Fruit fly (Drosophila melanogaster) whole organism, prepupa: Measurements from ENCODE around the gene Chrac-14.

Experiments used
- Blimp-1 ChIP-seq: fragments of 200-800 bp; sonication (Bioruptor generic); optimal IDR thresholded peaks from 3 replicates; lab custom pipeline; 2017; ENCODE audit warnings: missing biosample characterization, missing genetic modification characterization, mild to moderate bottlenecking, moderate library complexity, missing genetic modification reagents
- CG10631 ChIP-seq: fragments of 200-800 bp; sonication (Bioruptor generic); optimal IDR thresholded peaks from 2 replicates; lab custom pipeline; 2016; ENCODE audit warnings: missing biosample characterization, missing genetic modification characterization
- CG10669 ChIP-seq: fragments of 200-800 bp; sonication (Bioruptor generic); optimal IDR thresholded peaks from 3 replicates; lab custom pipeline; 2018; ENCODE audit warnings: missing biosample characterization, mild to moderate bottlenecking, missing genetic modification characterization, moderate library complexity
- CG11294 ChIP-seq: fragments of 200-800 bp; sonication (Bioruptor generic); IDR thresholded peaks from 2 replicates; pipeline ENCODE4 v1.3.6; 2022; ENCODE audit warnings: missing biosample characterization, missing genetic modification characterization
- CG11762 ChIP-seq: fragments of 200-800 bp; sonication (Bioruptor generic); optimal IDR thresholded peaks from 3 replicates; lab custom pipeline; 2016; ENCODE audit warnings: missing biosample characterization, missing genetic modification characterization; ENCODE audit not compliant: insufficient read depth
- CG11902 ChIP-seq: fragments of 200-800 bp; sonication (Bioruptor generic); optimal IDR thresholded peaks from 3 replicates; lab custom pipeline; 2016; ENCODE audit warnings: missing biosample characterization, missing genetic modification characterization
- CG15336 ChIP-seq: fragments of 200-800 bp; sonication (Bioruptor generic); IDR thresholded peaks from 2 replicates; pipeline ENCODE4 v1.3.6; 2022; ENCODE audit warnings: missing biosample characterization, missing genetic modification characterization
- CG1621 ChIP-seq: fragments of 200-800 bp; sonication (Bioruptor generic); optimal IDR thresholded peaks from 3 replicates; lab custom pipeline; 2018; ENCODE audit warnings: missing biosample characterization, mild to moderate bottlenecking, missing genetic modification characterization
- CG16779 ChIP-seq: fragments of 200-800 bp; sonication (Bioruptor generic); optimal IDR thresholded peaks from 3 replicates; lab custom pipeline; 2017; ENCODE audit warnings: missing biosample characterization, mild to moderate bottlenecking, missing genetic modification characterization
- CG3032 ChIP-seq: fragments of 200-800 bp; optimal IDR thresholded peaks from 2 replicates; lab custom pipeline; 2019; ENCODE audit warnings: missing biosample characterization, mild to moderate bottlenecking, missing genetic modification characterization, moderate library complexity
- CG31627 ChIP-seq: fragments of 200-800 bp; sonication (Bioruptor generic); optimal IDR thresholded peaks from 3 replicates; lab custom pipeline; 2016; ENCODE audit warnings: missing biosample characterization, missing genetic modification characterization
- CG34406 ChIP-seq: fragments of 200-800 bp; sonication (Bioruptor generic); optimal IDR thresholded peaks from 3 replicates; lab custom pipeline; 2016; ENCODE audit warnings: missing biosample characterization, missing genetic modification characterization
- CG3919 ChIP-seq: fragments of 200-800 bp; sonication (Bioruptor generic); optimal IDR thresholded peaks from 3 replicates; lab custom pipeline; 2016; ENCODE audit warnings: missing biosample characterization, missing genetic modification characterization
- CG6163 ChIP-seq: fragments of 200-800 bp; sonication (Bioruptor generic); IDR thresholded peaks from 3 replicates; pipeline ENCODE4 v1.3.6; 2022; ENCODE audit warnings: missing biosample characterization, missing genetic modification characterization
- CG6276 ChIP-seq: fragments of 200-800 bp; sonication (Bioruptor generic); optimal IDR thresholded peaks from 2 replicates; lab custom pipeline; 2017; ENCODE audit warnings: missing biosample characterization, mild to moderate bottlenecking, missing genetic modification characterization
- CG6808 ChIP-seq: fragments of 200-800 bp; sonication (Bioruptor generic); optimal IDR thresholded peaks from 3 replicates; lab custom pipeline; 2017; ENCODE audit warnings: missing biosample characterization, missing genetic modification characterization, mild to moderate bottlenecking, moderate library complexity, missing genetic modification reagents
- CG6854 ChIP-seq: fragments of 200-800 bp; sonication (Bioruptor generic); optimal IDR thresholded peaks from 2 replicates; lab custom pipeline; 2017; ENCODE audit warnings: missing biosample characterization, mild to moderate bottlenecking, missing genetic modification characterization
- CG7368 ChIP-seq: fragments of 200-800 bp; sonication (Bioruptor generic); optimal IDR thresholded peaks from 3 replicates; lab custom pipeline; 2016; ENCODE audit warnings: missing biosample characterization, missing genetic modification characterization
- CG8119 ChIP-seq: fragments of 200-800 bp; sonication (Bioruptor generic); IDR thresholded peaks from 3 replicates; pipeline ENCODE4 v1.3.6; 2022; ENCODE audit warnings: missing biosample characterization, missing genetic modification characterization
- CG8319 ChIP-seq: fragments of 200-800 bp; sonication (Bioruptor generic); optimal IDR thresholded peaks from 3 replicates; lab custom pipeline; 2016; ENCODE audit warnings: missing biosample characterization, missing genetic modification characterization
- CG8632 ChIP-seq: fragments of 200-800 bp; sonication (Bioruptor generic); optimal IDR thresholded peaks from 3 replicates; lab custom pipeline; 2016; ENCODE audit warnings: missing biosample characterization, missing genetic modification characterization
- Eip78C ChIP-seq: fragments of 200-800 bp; sonication (Bioruptor generic); peaks from one replicate; lab custom pipeline; 2016; ENCODE audit warnings: missing biosample characterization, missing genetic modification characterization
- Eip93F ChIP-seq: fragments of 200-800 bp; sonication (Bioruptor generic); optimal IDR thresholded peaks from 2 replicates; lab custom pipeline; 2016; ENCODE audit warnings: missing biosample characterization, mild to moderate bottlenecking, missing genetic modification characterization
- Ets21C ChIP-seq: fragments of 200-800 bp; sonication (Bioruptor generic); optimal IDR thresholded peaks from 3 replicates; lab custom pipeline; 2016; ENCODE audit warnings: missing biosample characterization, missing genetic modification characterization
- Ets96B ChIP-seq: fragments of 200-800 bp; optimal IDR thresholded peaks from 2 replicates; lab custom pipeline; 2019; ENCODE audit warnings: missing biosample characterization, mild to moderate bottlenecking, missing genetic modification characterization, moderate library complexity
- Gug ChIP-seq: fragments of 200-800 bp; sonication (Bioruptor generic); IDR thresholded peaks from 2 replicates; pipeline ENCODE4 v1.3.6; 2022; ENCODE audit warnings: missing biosample characterization, missing genetic modification characterization
- Hr38 ChIP-seq: sonication (Bioruptor generic); optimal IDR thresholded peaks from 2 replicates; lab custom pipeline; 2016; ENCODE audit warnings: missing biosample characterization, missing genetic modification characterization
- Hr39 ChIP-seq: fragments of 200-800 bp; sonication (Bioruptor generic); optimal IDR thresholded peaks from 2 replicates; lab custom pipeline; 2016; ENCODE audit warnings: missing biosample characterization, missing genetic modification characterization
- Hr4 ChIP-seq: fragments of 200-800 bp; sonication (Bioruptor generic); optimal IDR thresholded peaks from 3 replicates; lab custom pipeline; 2016; ENCODE audit warnings: missing biosample characterization, missing genetic modification characterization
- Lpt ChIP-seq: fragments of 200-800 bp; sonication (Bioruptor generic); optimal IDR thresholded peaks from 3 replicates; lab custom pipeline; 2016; ENCODE audit warnings: missing biosample characterization, missing genetic modification characterization
- OdsH ChIP-seq: fragments of 200-800 bp; sonication (Bioruptor generic); optimal IDR thresholded peaks from 3 replicates; lab custom pipeline; 2016; ENCODE audit warnings: missing biosample characterization, missing genetic modification characterization
- Smox ChIP-seq: fragments of 200-800 bp; sonication (Bioruptor generic); optimal IDR thresholded peaks from 3 replicates; lab custom pipeline; 2016; ENCODE audit warnings: missing biosample characterization, missing genetic modification characterization
- Sox102F ChIP-seq: fragments of 200-800 bp; sonication (Bioruptor generic); optimal IDR thresholded peaks from 2 replicates; lab custom pipeline; 2016; ENCODE audit warnings: missing biosample characterization, mild to moderate bottlenecking, missing genetic modification characterization
- Sox15 ChIP-seq: fragments of 200-800 bp; sonication (Bioruptor generic); optimal IDR thresholded peaks from 3 replicates; lab custom pipeline; 2016; ENCODE audit warnings: missing biosample characterization, missing genetic modification characterization
- achi ChIP-seq: fragments of 200-800 bp; sonication (Bioruptor generic); optimal IDR thresholded peaks from 3 replicates; lab custom pipeline; 2016; ENCODE audit warnings: missing biosample characterization, missing genetic modification characterization
- acj6 ChIP-seq: fragments of 200-800 bp; sonication (Bioruptor generic); optimal IDR thresholded peaks from 3 replicates; lab custom pipeline; 2016; ENCODE audit warnings: missing biosample characterization, missing genetic modification characterization
- cyc ChIP-seq: fragments of 200-800 bp; sonication (Bioruptor generic); optimal IDR thresholded peaks from 3 replicates; lab custom pipeline; 2016; ENCODE audit warnings: missing biosample characterization, missing genetic modification characterization
- dac ChIP-seq: fragments of 200-800 bp; sonication (Bioruptor generic); optimal IDR thresholded peaks from 2 replicates; lab custom pipeline; 2017; ENCODE audit warnings: missing biosample characterization, mild to moderate bottlenecking, missing genetic modification characterization
- dsx ChIP-seq: fragments of 200-800 bp; optimal IDR thresholded peaks from 3 replicates; lab custom pipeline; 2019; ENCODE audit warnings: missing biosample characterization, mild to moderate bottlenecking, missing genetic modification characterization, moderate library complexity; ENCODE audit not compliant: poor library complexity, severe bottlenecking
- eg ChIP-seq: fragments of 200-800 bp; sonication (Bioruptor generic); IDR thresholded peaks from 3 replicates; pipeline ENCODE4 v1.3.6; 2022; ENCODE audit warnings: missing biosample characterization, missing genetic modification characterization
- esn ChIP-seq: fragments of 200-800 bp; sonication (Bioruptor generic); optimal IDR thresholded peaks from 2 replicates; lab custom pipeline; 2016; ENCODE audit warnings: missing biosample characterization, mild to moderate bottlenecking, missing genetic modification characterization, moderate library complexity
- fd59A ChIP-seq: fragments of 200-800 bp; sonication (Bioruptor generic); optimal IDR thresholded peaks from 2 replicates; lab custom pipeline; 2017; ENCODE audit warnings: missing biosample characterization, mild to moderate bottlenecking, missing genetic modification characterization, missing genetic modification reagents
- fd85E ChIP-seq: fragments of 200-800 bp; sonication (Bioruptor generic); optimal IDR thresholded peaks from 3 replicates; lab custom pipeline; 2016; ENCODE audit warnings: missing biosample characterization, missing genetic modification characterization
- lz ChIP-seq: fragments of 200-800 bp; sonication (Bioruptor generic); optimal IDR thresholded peaks from 3 replicates; lab custom pipeline; 2016; ENCODE audit warnings: missing biosample characterization, missing genetic modification characterization
- pdm3 ChIP-seq: fragments of 200-800 bp; sonication (Bioruptor generic); optimal IDR thresholded peaks from 3 replicates; lab custom pipeline; 2016; ENCODE audit warnings: missing biosample characterization, missing genetic modification characterization
- salr ChIP-seq, 2 experiments: fragments of 200-800 bp; sonication (Bioruptor generic); optimal IDR thresholded peaks; 3 replicates each; lab custom pipeline; 2016 to 2018; ENCODE audit warnings: missing biosample characterization in 2 of 2, missing genetic modification characterization in 2 of 2, mild to moderate bottlenecking in 1 of 2
- spab ChIP-seq: fragments of 200-800 bp; sonication (Bioruptor generic); optimal IDR thresholded peaks from 2 replicates; lab custom pipeline; 2017; ENCODE audit warnings: missing biosample characterization, mild to moderate bottlenecking, missing genetic modification characterization, missing genetic modification reagents
- ss ChIP-seq, 2 experiments: fragments of 200-800 bp; sonication (Bioruptor generic); optimal IDR thresholded peaks; 2 replicates in 1 of 2; 3 replicates in 1 of 2; lab custom pipeline; 2017 to 2018; ENCODE audit warnings: mild to moderate bottlenecking in 2 of 2, missing biosample characterization in 2 of 2, missing genetic modification characterization in 2 of 2, moderate library complexity in 1 of 2
- svp ChIP-seq: fragments of 200-800 bp; sonication (Bioruptor generic); peaks from one replicate; lab custom pipeline; 2016; ENCODE audit warnings: missing biosample characterization, missing genetic modification characterization
- topi ChIP-seq: fragments of 200-800 bp; sonication (Bioruptor generic); optimal IDR thresholded peaks from 3 replicates; lab custom pipeline; 2016; ENCODE audit warnings: missing biosample characterization, missing genetic modification characterization
- vri ChIP-seq: fragments of 200-800 bp; sonication (Bioruptor generic); optimal IDR thresholded peaks from 3 replicates; lab custom pipeline; 2016; ENCODE audit warnings: missing biosample characterization, mild to moderate bottlenecking, missing genetic modification characterization

Gene Chrac-14

DNA sequence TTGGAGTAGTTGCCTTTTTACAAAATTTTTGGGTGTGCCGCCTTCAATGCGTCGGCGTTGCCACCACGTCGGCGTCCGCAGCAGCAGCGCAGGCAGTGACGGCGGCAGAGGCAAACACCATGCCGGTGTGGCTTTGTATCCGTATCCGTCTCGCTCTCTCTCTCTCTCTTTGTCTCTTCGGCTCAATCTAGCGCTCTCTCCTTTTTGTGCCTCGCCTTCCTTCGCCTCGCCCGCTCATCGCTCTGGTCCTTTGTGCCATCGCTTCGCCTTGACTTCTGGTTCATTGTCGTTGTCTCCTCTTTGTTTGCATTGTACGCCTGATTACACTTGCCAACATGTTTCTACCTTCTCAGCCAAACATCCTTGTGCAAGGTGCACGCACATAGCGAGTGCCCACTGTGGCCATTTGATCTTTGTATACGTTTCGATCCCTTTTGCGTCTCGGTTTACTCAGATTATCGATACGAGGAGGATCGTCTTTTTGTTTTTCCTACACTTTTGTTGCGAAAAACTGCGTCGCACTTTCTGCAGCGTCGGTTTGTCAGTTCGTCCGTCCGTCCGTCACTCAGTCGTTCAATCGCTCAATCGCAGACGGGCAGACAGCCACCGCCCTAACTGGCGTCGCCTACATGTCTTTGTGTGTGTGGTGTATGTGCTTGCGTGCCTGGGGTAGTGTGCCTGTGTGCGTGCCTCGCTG lies 20.7 kb upstream of the Chrac-14 start:
- TF ChIP-seq Sox15, result peak; percentile 7
- TF ChIP-seq pdm3, result peak; percentile 75
- peak; percentile 78 for TF ChIP-seq topi (GFP tag; lab: Kevin White, UChicago)
- peak; percentile 71 for TF ChIP-seq CG1621 (tag; lab: Kevin White, UChicago)
- TF ChIP-seq esn, result peak; percentile 85
- peak; percentile 82 for TF ChIP-seq CG6163
- TF ChIP-seq Sox102F (GFP tag; lab: Kevin White, UChicago), result peak; percentile 88
- no peak for TF ChIP-seq CG11762 (GFP tag; lab: Kevin White, UChicago)
- peak; percentile 55 for TF ChIP-seq vri (GFP tag; lab: Kevin White, UChicago)
- TF ChIP-seq CG7368 (GFP tag; lab: Kevin White, UChicago), result peak; percentile 60
- peak; percentile 65 for TF ChIP-seq acj6
- peak; percentile 62 for TF ChIP-seq fd85E (GFP tag; lab: Kevin White, UChicago)
- peak; percentile 61 for TF ChIP-seq CG16779
- peak; percentile 78 for TF ChIP-seq Hr39 (GFP tag; lab: Kevin White, UChicago)
- peak; percentile 73 for TF ChIP-seq Smox (GFP tag; lab: Kevin White, UChicago)
- TF ChIP-seq CG10631 (GFP tag; lab: Kevin White, UChicago), result peak; percentile 73
- TF ChIP-seq Eip78C (GFP tag; lab: Kevin White, UChicago), result peak; percentile 94
- peak; percentile 56 for TF ChIP-seq Hr4
- TF ChIP-seq svp (GFP tag; lab: Kevin White, UChicago), result peak; percentile 99
- peak; percentile 81 for TF ChIP-seq CG3919
- peak; percentile 76 for TF ChIP-seq Ets96B (tag; lab: Kevin White, UChicago)
- TF ChIP-seq CG3032 (tag; lab: Kevin White, UChicago), result peak; percentile 63
- peak; percentile 59 for TF ChIP-seq CG8632 (GFP tag; lab: Kevin White, UChicago)
- TF ChIP-seq lz (GFP tag; lab: Kevin White, UChicago), result peak; percentile 79
- TF ChIP-seq ss (GFP tag; optimal IDR thresholded peaks at IDR 0.05; lab: Kevin White, UChicago), result peak; percentile 82 to 90
- peak; percentile 6 for TF ChIP-seq CG6854 (GFP tag; lab: Kevin White, UChicago)
- TF ChIP-seq Lpt (GFP tag; lab: Kevin White, UChicago), result peak; percentile 67
- peak; percentile 84 for TF ChIP-seq dsx (GFP tag; lab: Kevin White, UChicago)
- no peak for TF ChIP-seq Eip93F (GFP tag; lab: Kevin White, UChicago)
- peak; percentile 51; the same call in 1 of the 2 replicates for TF ChIP-seq CG11294 (GFP tag; lab: Robert Waterston, UW)
- peak; percentile 72 for TF ChIP-seq cyc (GFP tag; lab: Kevin White, UChicago)
- TF ChIP-seq CG6808 (GFP tag; lab: Kevin White, UChicago), result peak; percentile 73
- peak; percentile 22 for TF ChIP-seq CG8319 (GFP tag; lab: Kevin White, UChicago)
- TF ChIP-seq CG15336 (GFP tag; lab: Robert Waterston, UW), result peak; percentile 60
- peak; percentile 60 for TF ChIP-seq Ets21C
- TF ChIP-seq Gug (GFP tag; lab: Robert Waterston, UW), result no peak
- TF ChIP-seq eg (GFP tag; lab: Robert Waterston, UW), result peak; percentile 60
- TF ChIP-seq CG31627 (GFP tag; lab: Kevin White, UChicago), result peak; percentile 73
- TF ChIP-seq fd59A (GFP tag; lab: Kevin White, UChicago), result peak; percentile 65
- TF ChIP-seq dac (GFP tag; lab: Kevin White, UChicago), result peak; percentile 14
- no peak for TF ChIP-seq Hr38 (GFP tag; lab: Kevin White, UChicago)
- peak; percentile 56 for TF ChIP-seq CG34406 (GFP tag; lab: Kevin White, UChicago)
- TF ChIP-seq CG11902, result peak; percentile 30
- peak; percentile 75 for TF ChIP-seq spab
- TF ChIP-seq CG10669 (GFP tag; lab: Kevin White, UChicago), result peak; percentile 77
- TF ChIP-seq Blimp-1 (GFP tag; lab: Kevin White, UChicago), result peak; percentile 29
- TF ChIP-seq salr (GFP tag; optimal IDR thresholded peaks at IDR 0.05; lab: Kevin White, UChicago), result peak; percentile 32 to 63
- TF ChIP-seq OdsH, result peak; percentile 58
- TF ChIP-seq achi, result peak; percentile 72
- TF ChIP-seq CG8119 (GFP tag; lab: Robert Waterston, UW), result peak; percentile 55; the same call in 2 of the 3 replicates
- peak; percentile 16 for TF ChIP-seq CG6276 (GFP tag; lab: Kevin White, UChicago)
